Worm (Caenorhabditis elegans): ENCODE data around the gene ZK938.10.

ZK938.10 gene

ce11 chrII:9803320-9803719 is 47.5 kb downstream of the ZK938.10 start, which contains the start of gene cyp-13A7:
cyp-13A7 (plus strand) TSS chrII:9803620.
- peak; percentile 6 for TF ChIP-seq nhr-85 (tag)
- TF ChIP-seq pax-3 (tag; optimal IDR thresholded peaks at IDR 0.05): no peak
- peak; percentile 17 for TF ChIP-seq nhr-20 (tag; optimal IDR thresholded peaks at IDR 0.05)

ce11 chrII:9802642-9803041 is 48.2 kb downstream of the ZK938.10 start, which contains the start of gene cyp-13A6:
cyp-13A6 (minus strand) TSS chrII:9802821.
- no peak for TF ChIP-seq alr-1 (tag; optimal IDR thresholded peaks at IDR 0.05; ENCODE audit: borderline replicate concordance)
- peak; percentile 13 for TF ChIP-seq nhr-20 (tag; optimal IDR thresholded peaks at IDR 0.05)
- no peak for TF ChIP-seq nhr-11 (tag; optimal IDR thresholded peaks at IDR 0.05)
- no peak for TF ChIP-seq lin-39 (tag; optimal IDR thresholded peaks at IDR 0.05)
- peak; percentile 28 for TF ChIP-seq lin-14 (GFP tag; optimal IDR thresholded peaks at IDR 0.05)
- no peak for TF ChIP-seq sptf-1 (tag; optimal IDR thresholded peaks at IDR 0.05)
- peak; percentile 21 for TF ChIP-seq elt-2 (tag; optimal IDR thresholded peaks at IDR 0.05)

Measured in whole organism, L1 larva.